Fruit fly (Drosophila melanogaster): ENCODE data around the gene RnpS1.

Gene RnpS1

dm6 chr3R:9595681-9596357, 44.0 kb downstream of the RnpS1 start:
- no peak for TF ChIP-seq CG9727 (GFP tag; optimal IDR thresholded peaks at IDR 0.05)
- TF ChIP-seq Vsx1 (GFP tag; optimal IDR thresholded peaks at IDR 0.05), result peak; percentile 35
- no peak for TF ChIP-seq btn (GFP tag; optimal IDR thresholded peaks at IDR 0.05)
- TF ChIP-seq CG2120 (GFP tag; optimal IDR thresholded peaks at IDR 0.05), result no peak
- TF ChIP-seq chinmo (GFP tag; IDR thresholded peaks at IDR 0.05; ENCODE audit: partially characterized antibody), result 0 out of 4 replicates have a peak, but pooled peaks have one; percentile 36
- no peak for TF ChIP-seq CG10543 (GFP tag; optimal IDR thresholded peaks at IDR 0.05)
- TF ChIP-seq Med (GFP tag), result peak; percentile 38
- TF ChIP-seq CG7963 (GFP tag; IDR thresholded peaks at IDR 0.05; ENCODE audit: partially characterized antibody), result no peak
- no peak for TF ChIP-seq Doc2 (GFP tag; IDR thresholded peaks at IDR 0.05)
- TF ChIP-seq cwo (GFP tag; optimal IDR thresholded peaks at IDR 0.05), result peak; percentile 2
- no peak for TF ChIP-seq C15 (GFP tag; IDR thresholded peaks at IDR 0.05)
- no peak for TF ChIP-seq phol (tag; optimal IDR thresholded peaks at IDR 0.05)
- TF ChIP-seq Ravus (GFP tag; IDR thresholded peaks at IDR 0.05), result no peak
- TF ChIP-seq exex (tag; optimal IDR thresholded peaks at IDR 0.05), result peak; percentile 65
- no peak for TF ChIP-seq shn (GFP tag; optimal IDR thresholded peaks at IDR 0.05)
- no peak for TF ChIP-seq Dfd (GFP tag; optimal IDR thresholded peaks at IDR 0.05)
- TF ChIP-seq grn (GFP tag; optimal IDR thresholded peaks at IDR 0.05), result peak; percentile 86
- TF ChIP-seq CG10565 (GFP tag; optimal IDR thresholded peaks at IDR 0.05), result no peak
- TF ChIP-seq Nf-YC (tag; optimal IDR thresholded peaks at IDR 0.05), result no peak
- peak in 1 of 2 experiments; percentile 69 for TF ChIP-seq eve (GFP tag; optimal IDR thresholded peaks at IDR 0.05)
- peak; percentile 16 for TF ChIP-seq sug (tag; optimal IDR thresholded peaks at IDR 0.05)
- peak in 1 of 2 experiments; percentile 65 for TF ChIP-seq tll (GFP tag; optimal IDR thresholded peaks at IDR 0.05)
- peak; percentile 89 for TF ChIP-seq CG15479 (GFP tag; optimal IDR thresholded peaks at IDR 0.05)
- no peak for TF ChIP-seq ab (GFP tag; optimal IDR thresholded peaks at IDR 0.05)
- TF ChIP-seq CG31441 (GFP tag; IDR thresholded peaks at IDR 0.05), result no peak
- TF ChIP-seq Hr39 (optimal IDR thresholded peaks at IDR 0.05), result no peak
- TF ChIP-seq CG6765 (GFP tag; optimal IDR thresholded peaks at IDR 0.05), result no peak
- TF ChIP-seq sens (GFP tag), result peak; percentile 59

dm6 chr3R:9596615-9597014, 44.8 kb downstream of the RnpS1 start:
- TF ChIP-seq CG1233 (GFP tag; optimal IDR thresholded peaks at IDR 0.05), result no peak
- no peak for TF ChIP-seq Lhr (GFP tag; optimal IDR thresholded peaks at IDR 0.05)
- peak; percentile 43; the same call in 1 of the 4 replicates for TF ChIP-seq chinmo (GFP tag; IDR thresholded peaks at IDR 0.05; ENCODE audit: partially characterized antibody)
- no peak for TF ChIP-seq Sox102F (GFP tag; optimal IDR thresholded peaks at IDR 0.05)
- TF ChIP-seq Atf6 (GFP tag; IDR thresholded peaks at IDR 0.05), result no peak
- TF ChIP-seq H2.0 (GFP tag; IDR thresholded peaks at IDR 0.05), result no peak
- no peak for TF ChIP-seq CG8765 (GFP tag; IDR thresholded peaks at IDR 0.05)
- peak; percentile 43 for TF ChIP-seq abd-A (tag; optimal IDR thresholded peaks at IDR 0.05)
- no peak for TF ChIP-seq gem (tag; optimal IDR thresholded peaks at IDR 0.05)
- TF ChIP-seq insv (GFP tag; optimal IDR thresholded peaks at IDR 0.05), result no peak
- TF ChIP-seq disco-r (GFP tag; optimal IDR thresholded peaks at IDR 0.05), result no peak
- no peak for TF ChIP-seq tap (tag; optimal IDR thresholded peaks at IDR 0.05)
- TF ChIP-seq sd (tag; optimal IDR thresholded peaks at IDR 0.05), result peak; percentile 94
- TF ChIP-seq Mes4 (GFP tag; optimal IDR thresholded peaks at IDR 0.05), result no peak
- no peak for TF ChIP-seq cwo (GFP tag; optimal IDR thresholded peaks at IDR 0.05)
- TF ChIP-seq CG16863 (GFP tag; optimal IDR thresholded peaks at IDR 0.05), result no peak
- no peak for TF ChIP-seq D19B (GFP tag; optimal IDR thresholded peaks at IDR 0.05)
- no peak for TF ChIP-seq CG17568 (GFP tag; optimal IDR thresholded peaks at IDR 0.05)
- TF ChIP-seq CG4328 (GFP tag; optimal IDR thresholded peaks at IDR 0.05), result no peak
